Worm (Caenorhabditis elegans): Measurements from ENCODE around the gene T23D5.3.

ce11 chrV:15758449-15758848 is 25.0 kb upstream of the T23D5.3 start, which contains the start of gene str-9:
- TF ChIP-seq blmp-1 (tag; optimal IDR thresholded peaks at IDR 0.05; ENCODE audit: insufficient read depth) (no peak), nhr-25 (tag; optimal IDR thresholded peaks at IDR 0.05) (no peak), alr-1 (tag; optimal IDR thresholded peaks at IDR 0.05) (no peak), fos-1 (tag; optimal IDR thresholded peaks at IDR 0.05) (no peak), nhr-237 (tag; optimal IDR thresholded peaks at IDR 0.05) (no peak), lin-39 (tag; optimal IDR thresholded peaks at IDR 0.05) (no peak)

All from whole organism, L2 larva.